Fruit fly (Drosophila melanogaster) whole organism, embryonic: Measurements from ENCODE around the gene Drsl1.

Experiments
- Asciz ChIP-seq: fragments of 200-800 bp; sonication (Bioruptor generic); optimal IDR thresholded peaks from 2 replicates; lab custom pipeline; 2017; ENCODE audit warnings: missing biosample characterization, mild to moderate bottlenecking, missing genetic modification characterization, missing genetic modification reagents
- B-H2 ChIP-seq: fragments of 200-800 bp; sonication (Bioruptor generic); optimal IDR thresholded peaks from 2 replicates; lab custom pipeline; 2018; ENCODE audit warnings: missing biosample characterization, mild to moderate bottlenecking, missing genetic modification characterization
- CG1024 ChIP-seq: fragments of 200-800 bp; sonication (Bioruptor generic); IDR thresholded peaks from 2 replicates; pipeline ENCODE4 v1.3.6; 2022; ENCODE audit warnings: missing biosample characterization, missing genetic modification characterization
- CG10565 ChIP-seq: fragments of 200-800 bp; sonication (Bioruptor generic); optimal IDR thresholded peaks from 3 replicates; lab custom pipeline; 2016; ENCODE audit warnings: missing biosample characterization, mild to moderate bottlenecking, missing genetic modification characterization
- CG12071 ChIP-seq: fragments of 200-800 bp; sonication (Bioruptor generic); optimal IDR thresholded peaks from 3 replicates; lab custom pipeline; 2018; ENCODE audit warnings: missing biosample characterization, mild to moderate bottlenecking, missing genetic modification characterization
- CG13287 ChIP-seq: fragments of 200-800 bp; sonication (Bioruptor generic); IDR thresholded peaks from 2 replicates; pipeline ENCODE4 v1.3.6; 2022; ENCODE audit warnings: missing biosample characterization, missing genetic modification characterization; ENCODE audit not compliant: partially characterized antibody
- CG14050 ChIP-seq: fragments of 200-800 bp; sonication (Bioruptor generic); IDR thresholded peaks from 3 replicates; pipeline ENCODE4 v1.3.6; 2022; ENCODE audit warnings: missing biosample characterization, missing genetic modification characterization
- CG14667 ChIP-seq: fragments of 200-800 bp; sonication (Bioruptor generic); IDR thresholded peaks from 2 replicates; pipeline ENCODE4 v1.3.6; 2022; ENCODE audit warnings: missing biosample characterization, missing genetic modification characterization
- CG15514 ChIP-seq: fragments of 200-800 bp; sonication (Bioruptor generic); optimal IDR thresholded peaks from 3 replicates; lab custom pipeline; 2017; ENCODE audit warnings: missing biosample characterization, missing genetic modification characterization, mild to moderate bottlenecking, moderate library complexity, missing genetic modification reagents
- CG1647 ChIP-seq: fragments of 200-800 bp; sonication (Bioruptor generic); optimal IDR thresholded peaks from 3 replicates; lab custom pipeline; 2016; ENCODE audit warnings: missing biosample characterization, missing genetic modification characterization
- CG16813 ChIP-seq: fragments of 200-800 bp; sonication (Bioruptor generic); IDR thresholded peaks from 3 replicates; pipeline ENCODE4 v1.3.6; 2022; ENCODE audit warnings: missing biosample characterization, missing genetic modification characterization; ENCODE audit not compliant: partially characterized antibody
- CG18011 ChIP-seq: fragments of 200-800 bp; sonication (Bioruptor generic); optimal IDR thresholded peaks from 2 replicates; lab custom pipeline; 2017; ENCODE audit warnings: missing biosample characterization, missing genetic modification characterization, mild to moderate bottlenecking, moderate library complexity, missing genotype
- CG18476 ChIP-seq: fragments of 200-800 bp; sonication (Bioruptor generic); optimal IDR thresholded peaks from 2 replicates; lab custom pipeline; 2016; ENCODE audit warnings: missing biosample characterization, mild to moderate bottlenecking, missing genetic modification characterization
- CG4328 ChIP-seq: fragments of 200-800 bp; sonication (Bioruptor generic); optimal IDR thresholded peaks from 3 replicates; lab custom pipeline; 2017; ENCODE audit warnings: missing biosample characterization, missing genetic modification reagents, missing genetic modification characterization
- CG7786 ChIP-seq: fragments of 200-800 bp; sonication (Bioruptor generic); optimal IDR thresholded peaks from 2 replicates; lab custom pipeline; 2016; ENCODE audit warnings: missing biosample characterization, missing genetic modification characterization
- CG7928 ChIP-seq: fragments of 200-800 bp; sonication (Bioruptor generic); optimal IDR thresholded peaks from 2 replicates; lab custom pipeline; 2017; ENCODE audit warnings: missing biosample characterization, mild to moderate bottlenecking, missing genetic modification characterization
- CG8281 ChIP-seq: fragments of 200-800 bp; sonication (Bioruptor generic); optimal IDR thresholded peaks from 2 replicates; lab custom pipeline; 2018; ENCODE audit warnings: missing biosample characterization, mild to moderate bottlenecking, missing genetic modification characterization, moderate library complexity
- CG8359 ChIP-seq: fragments of 200-800 bp; sonication (Bioruptor generic); optimal IDR thresholded peaks from 2 replicates; lab custom pipeline; 2017; ENCODE audit warnings: missing biosample characterization, mild to moderate bottlenecking, missing genetic modification characterization, borderline replicate concordance
- CG8478 ChIP-seq: fragments of >200 bp; optimal IDR thresholded peaks from 2 replicates; lab custom pipeline; 2018
- Dbx ChIP-seq: fragments of 200-800 bp; sonication (Bioruptor generic); IDR thresholded peaks from 3 replicates; pipeline ENCODE4 v1.3.6; 2022; ENCODE audit warnings: missing biosample characterization, missing genetic modification characterization
- Deaf1 ChIP-seq: fragments of 200-800 bp; optimal IDR thresholded peaks from 3 replicates; lab custom pipeline; 2019; ENCODE audit warnings: missing biosample characterization, mild to moderate bottlenecking, missing genetic modification characterization, moderate library complexity
- Dll ChIP-seq: fragments of 200-800 bp; sonication (Bioruptor generic); IDR thresholded peaks from 4 replicates; pipeline ENCODE4 v1.3.6; 2022; ENCODE audit warnings: missing biosample characterization, missing genetic modification characterization; ENCODE audit not compliant: partially characterized antibody
- Doc2 ChIP-seq: fragments of 200-800 bp; sonication (Bioruptor generic); IDR thresholded peaks from 2 replicates; pipeline ENCODE4 v1.3.6; 2022; ENCODE audit warnings: missing biosample characterization, missing genetic modification characterization
- HmgZ ChIP-seq: fragments of 200-800 bp; sonication (Bioruptor generic); optimal IDR thresholded peaks from 2 replicates; lab custom pipeline; 2018; ENCODE audit warnings: missing biosample characterization, mild to moderate bottlenecking, missing genetic modification characterization
- Myb ChIP-seq: fragments of 200-800 bp; sonication (Bioruptor generic); optimal IDR thresholded peaks from 2 replicates; lab custom pipeline; 2016; ENCODE audit warnings: missing biosample characterization, missing genetic modification characterization
- Nf-YA ChIP-seq: fragments of 200-800 bp; sonication (Bioruptor generic); IDR thresholded peaks from 2 replicates; pipeline ENCODE4 v1.3.6; 2022; ENCODE audit warnings: missing biosample characterization, missing genetic modification characterization
- Nf-YB ChIP-seq: fragments of 200-800 bp; sonication (Bioruptor generic); optimal IDR thresholded peaks from 3 replicates; lab custom pipeline; 2019; ENCODE audit warnings: missing biosample characterization, mild to moderate bottlenecking, missing genetic modification characterization, moderate library complexity
- Oaz ChIP-seq: fragments of 200-800 bp; sonication (Bioruptor generic); IDR thresholded peaks from 2 replicates; pipeline ENCODE4 v1.3.6; 2022; ENCODE audit warnings: missing biosample characterization, missing genetic modification characterization
- Pdp1 ChIP-seq, 2 experiments: fragments of 200-800 bp; sonication (Bioruptor generic); optimal IDR thresholded peaks; 3 replicates each; lab custom pipeline; 2016; ENCODE audit warnings: missing biosample characterization in 2 of 2, missing genetic modification characterization in 2 of 2, mild to moderate bottlenecking in 1 of 2, moderate library complexity in 1 of 2
- Side ChIP-seq: fragments of 200-800 bp; sonication (Bioruptor generic); optimal IDR thresholded peaks from 2 replicates; lab custom pipeline; 2016; ENCODE audit warnings: missing biosample characterization, missing genetic modification characterization
- Sry-δ ChIP-seq: fragments of 200-800 bp; sonication (Bioruptor generic); optimal IDR thresholded peaks from 2 replicates; lab custom pipeline; 2016; ENCODE audit warnings: missing biosample characterization, missing genetic modification characterization
- amos ChIP-seq: fragments of 200-800 bp; sonication (Bioruptor generic); IDR thresholded peaks from 2 replicates; pipeline ENCODE4 v1.3.6; 2022; ENCODE audit warnings: missing biosample characterization, missing genetic modification characterization; ENCODE audit not compliant: partially characterized antibody
- bcd ChIP-seq: fragments of 200-800 bp; sonication (Bioruptor generic); optimal IDR thresholded peaks from 2 replicates; lab custom pipeline; 2017; ENCODE audit warnings: missing biosample characterization, mild to moderate bottlenecking, missing genetic modification characterization
- caup ChIP-seq: fragments of 200-800 bp; sonication (Bioruptor generic); optimal IDR thresholded peaks from 3 replicates; lab custom pipeline; 2017; ENCODE audit warnings: missing biosample characterization, mild to moderate bottlenecking, missing genetic modification characterization, moderate library complexity; ENCODE audit not compliant: severe bottlenecking
- en ChIP-seq: fragments of 200-800 bp; sonication (Bioruptor generic); optimal IDR thresholded peaks from 2 replicates; lab custom pipeline; 2016; ENCODE audit warnings: missing biosample characterization, missing genetic modification characterization
- ewg ChIP-seq: fragments of 200-800 bp; sonication (Bioruptor generic); optimal IDR thresholded peaks from 3 replicates; lab custom pipeline; 2017; ENCODE audit warnings: mild to moderate bottlenecking, missing biosample characterization, missing genetic modification reagents, missing genetic modification characterization
- gcm2 ChIP-seq: fragments of 200-800 bp; sonication (Bioruptor generic); optimal IDR thresholded peaks from 2 replicates; lab custom pipeline; 2016; ENCODE audit warnings: missing biosample characterization, missing genetic modification characterization
- ind ChIP-seq: fragments of 200-800 bp; sonication (Bioruptor generic); optimal IDR thresholded peaks from 3 replicates; lab custom pipeline; 2016; ENCODE audit warnings: missing biosample characterization, missing genetic modification characterization
- lab ChIP-seq: fragments of 200-800 bp; sonication (Bioruptor generic); optimal IDR thresholded peaks from 3 replicates; lab custom pipeline; 2017; ENCODE audit warnings: missing biosample characterization, missing genetic modification characterization, mild to moderate bottlenecking, moderate library complexity, missing genetic modification reagents
- luna ChIP-seq: fragments of 200-800 bp; sonication (Bioruptor generic); optimal IDR thresholded peaks from 2 replicates; lab custom pipeline; 2016; ENCODE audit warnings: missing biosample characterization, missing genetic modification characterization
- nmo ChIP-seq: fragments of 200-800 bp; sonication (Bioruptor generic); optimal IDR thresholded peaks from 2 replicates; lab custom pipeline; 2018; ENCODE audit warnings: missing biosample characterization, mild to moderate bottlenecking, missing genetic modification characterization, moderate library complexity
- pb ChIP-seq: fragments of 200-800 bp; sonication (Bioruptor generic); optimal IDR thresholded peaks from 3 replicates; lab custom pipeline; 2016; ENCODE audit warnings: missing biosample characterization, missing genetic modification characterization
- pnt ChIP-seq: fragments of 200-800 bp; sonication (Bioruptor generic); optimal IDR thresholded peaks from 3 replicates; lab custom pipeline; 2016; ENCODE audit warnings: missing biosample characterization, missing genetic modification characterization
- prd ChIP-seq, 3 experiments: fragments of >200 bp in 2 of 3; fragments of 200-800 bp in 1 of 3; sonication (Bioruptor generic) in 1 of 3; optimal IDR thresholded peaks in 2 of 3; IDR thresholded peaks in 1 of 3; 2 replicates in 2 of 3; 3 replicates in 1 of 3; pipeline versions ENCODE4 v1.3.6 to Lab custom; 2017 to 2022; ENCODE audit warnings: missing biosample characterization in 1 of 3, missing genetic modification characterization in 1 of 3
- salm ChIP-seq: fragments of 200-800 bp; sonication (Bioruptor generic); optimal IDR thresholded peaks from 2 replicates; lab custom pipeline; 2018; ENCODE audit warnings: missing biosample characterization, mild to moderate bottlenecking, missing genetic modification characterization
- shn ChIP-seq: fragments of 200-800 bp; sonication (Bioruptor generic); optimal IDR thresholded peaks from 3 replicates; lab custom pipeline; 2016; ENCODE audit warnings: missing biosample characterization, missing genetic modification characterization
- stc ChIP-seq: fragments of 200-800 bp; sonication (Bioruptor generic); IDR thresholded peaks from 2 replicates; pipeline ENCODE4 v1.3.6; 2022; ENCODE audit warnings: missing biosample characterization, missing genetic modification characterization
- trh ChIP-seq: fragments of 200-800 bp; sonication (Bioruptor generic); optimal IDR thresholded peaks from 2 replicates; lab custom pipeline; 2016; ENCODE audit warnings: missing biosample characterization, missing genetic modification characterization
- usp ChIP-seq: fragments of >200 bp; optimal IDR thresholded peaks from 2 replicates; lab custom pipeline; 2017; ENCODE audit warnings: missing biosample characterization, missing genetic modification characterization

The Drsl1 gene

DNA sequence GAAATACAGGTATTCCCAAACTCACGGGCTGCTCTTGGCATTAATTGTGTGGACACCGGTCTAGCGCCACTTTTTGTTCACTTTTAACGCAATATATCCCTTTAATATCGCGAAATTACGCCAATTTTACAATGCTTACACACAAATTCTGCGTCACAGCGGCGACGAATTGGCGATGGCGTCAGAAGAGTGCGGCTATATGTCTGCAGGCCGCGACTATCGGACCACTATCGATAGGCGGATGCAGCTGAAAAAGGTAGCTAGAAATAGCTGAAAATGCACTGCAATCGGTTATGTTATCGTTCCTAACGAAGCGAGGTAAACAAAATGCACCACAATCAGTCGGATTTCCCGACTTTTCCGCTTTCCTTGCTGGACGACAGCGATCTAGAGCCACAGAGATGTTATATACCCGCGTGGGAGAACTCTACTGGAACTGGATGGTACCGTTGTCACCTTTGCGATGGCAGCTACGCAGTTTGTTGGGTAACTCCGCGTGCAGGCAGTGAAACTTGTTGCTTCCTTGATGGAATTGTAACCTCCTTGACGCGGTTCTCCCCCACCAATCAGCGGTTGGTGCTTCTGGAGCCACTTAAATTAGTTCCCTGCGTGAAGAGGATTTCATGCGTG is 38.5 kb upstream of the Drsl1 start, which contains the start of the genes Ythdc1 and CG12010 (continued):
- TF ChIP-seq usp (GFP tag; lab: Kevin White, UChicago): no peak
- TF ChIP-seq CG13287: peak; percentile 90
- TF ChIP-seq Nf-YA (GFP tag; lab: Robert Waterston, UW): no peak
- no peak for TF ChIP-seq luna
- TF ChIP-seq CG10565 (GFP tag; lab: Kevin White, UChicago): no peak
- no peak for TF ChIP-seq Asciz (GFP tag; lab: Kevin White, UChicago)
- peak; percentile 91 for TF ChIP-seq CG16813 (GFP tag; lab: Robert Waterston, UW)
- TF ChIP-seq Dbx: peak; percentile 53; the same call in 2 of the 3 replicates
- no peak for TF ChIP-seq bcd (GFP tag; lab: Kevin White, UChicago)
- peak; percentile 79 for TF ChIP-seq CG8478 (lab: Kevin White, UChicago)
- no peak for TF ChIP-seq CG14050 (GFP tag; lab: Robert Waterston, UW)
- TF ChIP-seq Deaf1 (tag; lab: Kevin White, UChicago): no peak
- no peak for TF ChIP-seq ind (GFP tag; lab: Kevin White, UChicago)
- no peak for TF ChIP-seq en (GFP tag; lab: Kevin White, UChicago)
- no peak for TF ChIP-seq Doc2
- no peak for TF ChIP-seq caup
- no peak for TF ChIP-seq CG7928 (GFP tag; lab: Kevin White, UChicago)
- peak; percentile 92 for TF ChIP-seq amos (GFP tag; lab: Robert Waterston, UW)
- no peak for TF ChIP-seq stc (GFP tag; lab: Robert Waterston, UW)
- TF ChIP-seq pnt: no peak
- TF ChIP-seq Nf-YB (GFP tag; lab: Kevin White, UChicago): peak; percentile 92
- TF ChIP-seq prd (optimal IDR thresholded peaks at IDR 0.05; lab: Kevin White, UChicago): no peak
- TF ChIP-seq prd (GFP tag; IDR thresholded peaks at IDR 0.05; lab: Robert Waterston, UW): no peak
- no peak for TF ChIP-seq ewg (GFP tag; lab: Kevin White, UChicago)
- TF ChIP-seq Dll (GFP tag; lab: Robert Waterston, UW): peak; percentile 89
- TF ChIP-seq CG14667 (GFP tag; lab: Robert Waterston, UW): no peak
- TF ChIP-seq lab (GFP tag; lab: Kevin White, UChicago): no peak
- no peak for TF ChIP-seq pb (GFP tag; lab: Kevin White, UChicago)
- TF ChIP-seq B-H2: no peak
- no peak for TF ChIP-seq shn
- TF ChIP-seq CG15514 (GFP tag; lab: Kevin White, UChicago): no peak
- TF ChIP-seq Side (GFP tag; lab: Kevin White, UChicago): no peak
- TF ChIP-seq nmo (GFP tag; lab: Kevin White, UChicago): peak; percentile 60
- TF ChIP-seq gcm2: no peak
- TF ChIP-seq CG1024 (GFP tag; lab: Robert Waterston, UW): 0 out of 2 replicates have a peak, but pooled peaks have one; percentile 7
- TF ChIP-seq CG4328 (GFP tag; lab: Kevin White, UChicago): no peak
- TF ChIP-seq HmgZ (tag; lab: Kevin White, UChicago): peak; percentile 82
- TF ChIP-seq CG8359 (GFP tag; lab: Kevin White, UChicago): no peak
- TF ChIP-seq CG18011 (GFP tag; lab: Kevin White, UChicago): no peak
- no peak for TF ChIP-seq salm (tag; lab: Kevin White, UChicago)
- TF ChIP-seq CG8281: no peak
- no peak for TF ChIP-seq CG12071 (GFP tag; lab: Kevin White, UChicago)
- no peak for TF ChIP-seq trh (GFP tag; lab: Kevin White, UChicago)
- TF ChIP-seq Pdp1 (GFP tag; optimal IDR thresholded peaks at IDR 0.05; lab: Kevin White, UChicago): peak in 1 of 2 experiments; percentile 51
- TF ChIP-seq CG7786 (GFP tag; lab: Kevin White, UChicago): no peak
- TF ChIP-seq CG18476 (GFP tag; lab: Kevin White, UChicago): no peak
- TF ChIP-seq Oaz (GFP tag; lab: Robert Waterston, UW): no peak
- TF ChIP-seq Sry-δ (GFP tag; lab: Kevin White, UChicago): peak; percentile 82
- peak; percentile 45 for TF ChIP-seq Myb (GFP tag; lab: Kevin White, UChicago)
- no peak for TF ChIP-seq CG1647
